Fruit fly (Drosophila melanogaster) whole organism, pupa: ENCODE measurements around the gene Nuak.

Experiments used
- CG10348 ChIP-seq: fragments of 200-800 bp; sonication (Bioruptor generic); IDR thresholded peaks from 2 replicates; pipeline ENCODE4 v1.3.6; 2022; ENCODE audit warnings: missing biosample characterization, missing genetic modification characterization
- CG12605 ChIP-seq: fragments of 200-800 bp; sonication (Bioruptor generic); IDR thresholded peaks from 2 replicates; pipeline ENCODE4 v1.3.6; 2022; ENCODE audit warnings: missing biosample characterization, missing genetic modification characterization
- CG13204 ChIP-seq: fragments of 200-800 bp; sonication (Bioruptor generic); optimal IDR thresholded peaks from 2 replicates; lab custom pipeline; 2018; ENCODE audit warnings: missing biosample characterization, mild to moderate bottlenecking, missing genetic modification characterization, moderate library complexity
- CG14655 ChIP-seq: fragments of 200-800 bp; sonication (Bioruptor generic); optimal IDR thresholded peaks from 3 replicates; lab custom pipeline; 2017; ENCODE audit warnings: mild to moderate bottlenecking, missing biosample characterization, missing genetic modification reagents, missing genetic modification characterization
- CG15710 ChIP-seq: fragments of 200-800 bp; sonication (Bioruptor generic); optimal IDR thresholded peaks from 2 replicates; lab custom pipeline; 2018; ENCODE audit warnings: missing biosample characterization, mild to moderate bottlenecking, missing genetic modification characterization, moderate library complexity
- CG17806 ChIP-seq: fragments of 200-800 bp; sonication (Bioruptor generic); optimal IDR thresholded peaks from 2 replicates; lab custom pipeline; 2018; ENCODE audit warnings: missing biosample characterization, mild to moderate bottlenecking, missing genetic modification characterization, moderate library complexity
- CG32121 ChIP-seq: fragments of 200-800 bp; sonication (Bioruptor generic); IDR thresholded peaks from 2 replicates; pipeline ENCODE4 v1.3.6; 2022; ENCODE audit warnings: missing biosample characterization, missing genetic modification characterization
- CG34367 ChIP-seq: fragments of 200-800 bp; sonication (Bioruptor generic); optimal IDR thresholded peaks from 2 replicates; lab custom pipeline; 2018; ENCODE audit warnings: missing biosample characterization, mild to moderate bottlenecking, missing genetic modification characterization
- CG4496 ChIP-seq: fragments of 200-800 bp; sonication (Bioruptor generic); IDR thresholded peaks from 3 replicates; pipeline ENCODE4 v1.3.6; 2022; ENCODE audit warnings: missing biosample characterization, missing genetic modification characterization
- CG8159 ChIP-seq: fragments of 200-800 bp; sonication (Bioruptor generic); optimal IDR thresholded peaks from 3 replicates; lab custom pipeline; 2018; ENCODE audit warnings: missing biosample characterization, mild to moderate bottlenecking, missing genetic modification characterization, moderate library complexity
- CG8301 ChIP-seq: fragments of 200-800 bp; sonication (Bioruptor generic); optimal IDR thresholded peaks from 2 replicates; lab custom pipeline; 2018; ENCODE audit warnings: missing biosample characterization, mild to moderate bottlenecking, missing genetic modification characterization
- CG9948 ChIP-seq: fragments of 200-800 bp; sonication (Bioruptor generic); optimal IDR thresholded peaks from 2 replicates; lab custom pipeline; 2018; ENCODE audit warnings: missing biosample characterization, mild to moderate bottlenecking, missing genetic modification characterization, moderate library complexity
- D1 ChIP-seq: fragments of 200-800 bp; sonication (Bioruptor generic); optimal IDR thresholded peaks from 2 replicates; lab custom pipeline; 2018; ENCODE audit warnings: missing biosample characterization, mild to moderate bottlenecking, missing genetic modification characterization, moderate library complexity
- EcR ChIP-seq: fragments of 200-800 bp; sonication (Bioruptor generic); optimal IDR thresholded peaks from 3 replicates; lab custom pipeline; 2019; ENCODE audit warnings: missing biosample characterization, missing genetic modification characterization, mild to moderate bottlenecking, moderate library complexity, missing genetic modification reagents
- Ets98B ChIP-seq: fragments of 200-800 bp; sonication (Bioruptor generic); IDR thresholded peaks from 2 replicates; pipeline ENCODE4 v1.3.6; 2022; ENCODE audit warnings: missing biosample characterization, missing genetic modification characterization
- Pif1A ChIP-seq: fragments of 200-800 bp; sonication (Bioruptor generic); optimal IDR thresholded peaks from 3 replicates; lab custom pipeline; 2016; ENCODE audit warnings: missing biosample characterization, missing genetic modification characterization
- Pif1B ChIP-seq: fragments of 200-800 bp; sonication (Bioruptor generic); optimal IDR thresholded peaks from 3 replicates; lab custom pipeline; 2016; ENCODE audit warnings: missing biosample characterization, missing genetic modification characterization
- Snoo ChIP-seq: fragments of 200-800 bp; sonication (Bioruptor generic); optimal IDR thresholded peaks from 3 replicates; lab custom pipeline; 2017; ENCODE audit warnings: missing biosample characterization, mild to moderate bottlenecking, missing genetic modification characterization, inconsistent platforms
- fd96Ca ChIP-seq: fragments of 200-800 bp; sonication (Bioruptor generic); IDR thresholded peaks from 3 replicates; pipeline ENCODE4 v1.3.6; 2022; ENCODE audit warnings: missing biosample characterization, missing genetic modification characterization
- gl ChIP-seq: fragments of 200-800 bp; sonication (Bioruptor generic); optimal IDR thresholded peaks from 2 replicates; lab custom pipeline; 2018; ENCODE audit warnings: missing biosample characterization, mild to moderate bottlenecking, missing genetic modification characterization
- rn ChIP-seq: fragments of 200-800 bp; sonication (Bioruptor generic); IDR thresholded peaks from 2 replicates; pipeline ENCODE4 v1.3.6; 2022; ENCODE audit warnings: missing biosample characterization, missing genetic modification characterization

Gene Nuak

dm6 chr3R:10264601-10265421 lies 705 bp downstream of the Nuak start:
- TF ChIP-seq CG12605 (GFP tag; lab: Robert Waterston, UW) (no peak), EcR (GFP tag; lab: Kevin White, UChicago) (peak; percentile 49)

dm6 chr3R:10265552-10266137 lies 1.5 kb downstream of the Nuak start:
- TF ChIP-seq CG9948 (tag; lab: Kevin White, UChicago): peak; percentile 10
- no peak for TF ChIP-seq CG12605 (GFP tag; lab: Robert Waterston, UW)
- peak; percentile 46 for TF ChIP-seq CG4496
- TF ChIP-seq Pif1B (GFP tag; lab: Kevin White, UChicago): peak; percentile 39
- TF ChIP-seq gl (tag; lab: Kevin White, UChicago): no peak
- no peak; the same call in 1 of the 2 replicates for TF ChIP-seq rn
- no peak for TF ChIP-seq CG10348 (GFP tag; lab: Robert Waterston, UW)
- TF ChIP-seq CG17806 (tag; lab: Kevin White, UChicago): peak; percentile 18
- TF ChIP-seq CG32121 (GFP tag; lab: Robert Waterston, UW): peak; percentile 77; the same call in 1 of the 2 replicates
- TF ChIP-seq CG34367 (tag; lab: Kevin White, UChicago): no peak
- TF ChIP-seq Pif1A (GFP tag; lab: Kevin White, UChicago): peak; percentile 34
- no peak; the same call in 2 of the 3 replicates for TF ChIP-seq fd96Ca (GFP tag; lab: Robert Waterston, UW)
- no peak for TF ChIP-seq CG13204 (GFP tag; lab: Kevin White, UChicago)
- TF ChIP-seq EcR (GFP tag; lab: Kevin White, UChicago): no peak
- TF ChIP-seq D1 (tag; lab: Kevin White, UChicago): no peak
- TF ChIP-seq CG8301 (tag; lab: Kevin White, UChicago): peak; percentile 13
- TF ChIP-seq Ets98B (GFP tag; lab: Robert Waterston, UW): peak; percentile 55
- TF ChIP-seq Snoo (tag; lab: Kevin White, UChicago): peak; percentile 80
- TF ChIP-seq CG8159 (tag; lab: Kevin White, UChicago): peak; percentile 48
- TF ChIP-seq CG15710: peak; percentile 1
- TF ChIP-seq CG14655: peak; percentile 51

DNA sequence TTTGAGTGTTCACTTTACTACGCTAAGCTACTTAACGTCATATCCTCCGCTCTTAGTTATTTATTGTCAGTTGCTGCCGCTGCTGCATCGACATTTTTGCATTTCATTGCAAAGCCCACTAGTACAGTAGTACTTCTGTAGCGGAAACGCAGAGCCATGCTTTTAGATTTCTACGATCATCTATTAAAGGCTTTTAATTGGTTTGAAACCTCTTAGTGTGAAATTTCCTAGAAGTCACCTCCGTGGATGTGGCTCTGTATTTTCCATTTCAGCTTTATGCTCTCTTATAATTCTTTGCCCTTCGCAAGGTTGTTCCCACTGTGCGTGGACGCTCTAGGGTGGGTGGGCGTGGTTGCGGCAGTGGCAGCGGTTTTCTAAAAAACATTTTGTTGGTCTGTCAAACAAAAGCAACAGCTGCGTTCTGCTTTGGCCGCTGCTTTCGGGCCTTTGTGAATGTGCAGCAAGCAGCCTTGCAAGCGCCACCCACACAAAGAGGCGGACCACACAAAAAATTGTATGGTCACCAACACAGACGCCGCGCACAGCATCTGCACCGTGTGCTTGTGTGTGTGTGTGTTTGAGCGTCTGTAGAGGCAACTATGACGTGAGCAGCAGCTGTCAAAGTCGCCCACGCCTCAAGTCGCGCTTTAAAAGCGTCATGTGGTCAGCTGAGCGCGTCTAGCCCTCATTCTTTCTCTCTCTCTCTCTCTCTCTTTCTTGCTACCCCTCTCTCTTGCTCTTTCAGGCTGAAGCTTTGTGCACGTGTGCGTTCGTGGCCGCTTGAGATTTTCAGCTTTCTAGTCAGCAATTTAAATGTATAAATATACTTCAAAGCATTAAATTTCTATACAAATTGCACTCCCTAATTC lies 2.8 kb downstream of the Nuak start:
- TF ChIP-seq CG9948 (tag; lab: Kevin White, UChicago) (no peak), rn (no peak), CG4496 (0 out of 3 replicates have a peak, but pooled peaks have one; percentile 28), Pif1B (GFP tag; lab: Kevin White, UChicago) (no peak), fd96Ca (GFP tag; lab: Robert Waterston, UW) (peak; percentile 66; the same call in 2 of the 3 replicates), CG32121 (GFP tag; lab: Robert Waterston, UW) (no peak), Snoo (tag; lab: Kevin White, UChicago) (no peak), CG10348 (GFP tag; lab: Robert Waterston, UW) (no peak), CG8159 (tag; lab: Kevin White, UChicago) (no peak), D1 (tag; lab: Kevin White, UChicago) (no peak), gl (tag; lab: Kevin White, UChicago) (no peak), Pif1A (GFP tag; lab: Kevin White, UChicago) (no peak), CG34367 (tag; lab: Kevin White, UChicago) (no peak), CG13204 (GFP tag; lab: Kevin White, UChicago) (peak; percentile 51), CG12605 (GFP tag; lab: Robert Waterston, UW) (no peak), CG14655 (peak; percentile 6), EcR (GFP tag; lab: Kevin White, UChicago) (no peak), CG15710 (peak; percentile 3), Ets98B (GFP tag; lab: Robert Waterston, UW) (no peak), CG17806 (tag; lab: Kevin White, UChicago) (no peak), CG8301 (tag; lab: Kevin White, UChicago) (no peak)

- TF ChIP-seq Ets98B (GFP tag; lab: Robert Waterston, UW) (peak; percentile 74), CG4496 (peak; percentile 71), EcR (GFP tag; lab: Kevin White, UChicago) (no peak), CG34367 (tag; lab: Kevin White, UChicago) (peak; percentile 31), CG14655 (peak; percentile 74), CG32121 (GFP tag; lab: Robert Waterston, UW) (peak; percentile 79), CG15710 (peak; percentile 65), rn (no peak), Pif1B (GFP tag; lab: Kevin White, UChicago) (peak; percentile 38), Snoo (tag; lab: Kevin White, UChicago) (peak; percentile 91), D1 (tag; lab: Kevin White, UChicago) (no peak), CG12605 (GFP tag; lab: Robert Waterston, UW) (peak; percentile 68), CG8301 (tag; lab: Kevin White, UChicago) (peak; percentile 83), CG9948 (tag; lab: Kevin White, UChicago) (peak; percentile 68), CG13204 (GFP tag; lab: Kevin White, UChicago) (no peak), CG10348 (GFP tag; lab: Robert Waterston, UW) (peak; percentile 35; the same call in 1 of the 2 replicates), Pif1A (GFP tag; lab: Kevin White, UChicago) (peak; percentile 79), fd96Ca (GFP tag; lab: Robert Waterston, UW) (no peak), CG8159 (tag; lab: Kevin White, UChicago) (peak; percentile 65), CG17806 (tag; lab: Kevin White, UChicago) (peak; percentile 64), gl (tag; lab: Kevin White, UChicago) (no peak)
Observed at dm6 chr3R:10268101-10268864, 4.2 kb downstream of the Nuak start.
